Worm (Caenorhabditis elegans): ENCODE data around the gene C25E10.5.

DNA sequence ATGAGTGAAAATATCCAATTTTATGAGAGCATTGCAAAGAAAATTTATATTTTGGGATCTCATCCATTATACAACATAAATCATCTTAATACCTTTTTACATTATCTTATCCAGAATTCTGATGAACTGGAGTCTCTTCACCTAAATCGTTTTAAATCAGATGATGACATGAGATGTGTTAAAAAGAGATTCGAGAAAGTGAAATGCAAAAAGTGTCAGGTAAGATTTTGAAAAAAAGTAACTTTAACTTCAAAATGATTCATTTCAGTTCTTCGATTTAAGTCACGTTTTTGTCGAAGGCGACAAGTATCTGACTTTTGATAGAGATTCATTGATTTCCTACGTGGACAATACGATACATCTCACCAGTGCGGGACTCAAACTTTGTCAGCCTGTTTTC is 11.5 kb upstream of the C25E10.5 start:
- TF ChIP-seq nhr-237 (tag; optimal IDR thresholded peaks at IDR 0.05) (no peak), lin-32 (GFP tag; optimal IDR thresholded peaks at IDR 0.05) (no peak), ceh-39 (tag; optimal IDR thresholded peaks at IDR 0.05) (no peak), flh-1 (GFP tag; optimal IDR thresholded peaks at IDR 0.05) (no peak)
